Worm (Caenorhabditis elegans): ENCODE data around the gene pmk-2.

pmk-2 gene

DNA sequence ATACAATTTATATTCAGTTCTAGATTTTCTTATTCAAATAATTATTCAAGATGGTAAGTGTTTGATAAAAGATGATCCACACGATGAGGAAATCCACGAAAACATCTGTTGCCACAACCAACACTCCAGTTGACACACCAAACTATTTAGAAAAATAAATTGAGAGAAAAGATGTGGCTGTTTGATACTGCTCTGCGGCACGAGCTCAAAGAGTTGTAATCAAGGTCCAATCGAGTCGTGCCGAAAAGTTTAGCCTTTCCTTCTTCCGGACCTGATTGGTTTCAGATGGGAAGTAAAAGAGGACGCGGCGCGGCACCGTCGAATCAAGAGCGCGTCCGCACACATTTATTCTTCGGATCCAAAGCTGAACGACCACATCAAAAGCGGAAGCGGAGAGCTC is 6.8 kb upstream of the pmk-2 start:
- TF ChIP-seq fax-1 (tag; optimal IDR thresholded peaks at IDR 0.05) (no peak), ceh-9 (tag; optimal IDR thresholded peaks at IDR 0.05) (no peak), fkh-6 (tag; optimal IDR thresholded peaks at IDR 0.05) (no peak), ceh-31 (tag; optimal IDR thresholded peaks at IDR 0.05) (no peak), pat-9 (tag; optimal IDR thresholded peaks at IDR 0.05) (no peak), C38D4.7 (GFP tag; optimal IDR thresholded peaks at IDR 0.05) (no peak), lim-6 (tag; optimal IDR thresholded peaks at IDR 0.05) (no peak), ceh-24 (tag; optimal IDR thresholded peaks at IDR 0.05) (no peak), ttx-3 (tag; optimal IDR thresholded peaks at IDR 0.05) (no peak), Y22D7AL.16 (tag; optimal IDR thresholded peaks at IDR 0.05) (no peak), unc-3 (GFP tag; conservative IDR thresholded peaks at IDR 0.05) (no peak), unc-3 (tag; optimal IDR thresholded peaks at IDR 0.05) (no peak), nfya-1 (tag; optimal IDR thresholded peaks at IDR 0.05) (no peak), elt-4 (tag; optimal IDR thresholded peaks at IDR 0.05) (no peak), npax-4 (tag; optimal IDR thresholded peaks at IDR 0.05) (no peak), pros-1 (tag; optimal IDR thresholded peaks at IDR 0.05) (no peak), pqm-1 (tag; optimal IDR thresholded peaks at IDR 0.05) (no peak), rnt-1 (tag; optimal IDR thresholded peaks at IDR 0.05) (no peak), hlh-13 (GFP tag; optimal IDR thresholded peaks at IDR 0.05) (no peak), ahr-1 (tag; optimal IDR thresholded peaks at IDR 0.05) (no peak), ref-2 (tag; optimal IDR thresholded peaks at IDR 0.05) (no peak)

ce11 chrIV:8138984-8139383 is 4.3 kb upstream of the pmk-2 start, which contains the start of gene pmk-3:
Gene pmk-3 (plus strand): TSS chrIV:8139219.
- TF ChIP-seq nhr-11 (tag; optimal IDR thresholded peaks at IDR 0.05) (no peak), sox-2 (GFP tag; IDR thresholded peaks at IDR 0.05) (no peak), dmd-4 (tag; optimal IDR thresholded peaks at IDR 0.05; ENCODE audit: borderline replicate concordance) (no peak)

DNA sequence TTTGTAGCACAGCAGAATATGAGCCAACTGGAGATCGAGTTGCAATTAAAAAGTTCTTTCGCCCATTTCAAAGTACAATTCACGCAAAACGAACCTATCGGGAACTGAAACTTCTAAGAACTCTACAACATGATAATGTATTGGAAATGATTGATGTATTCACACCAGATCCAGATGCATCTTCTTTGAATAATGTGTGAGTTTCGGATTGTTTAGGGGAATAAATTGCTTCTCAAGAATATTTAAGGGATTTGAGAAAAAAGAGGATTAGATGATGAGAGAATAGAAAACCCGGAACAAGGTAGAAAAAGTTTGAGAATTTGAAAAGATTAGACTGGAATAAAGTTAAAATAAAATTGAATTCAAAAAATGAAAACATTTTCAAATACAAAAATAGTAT is 1.0 kb downstream of the pmk-2 start:
- TF ChIP-seq fkh-6 (tag; optimal IDR thresholded peaks at IDR 0.05) (no peak), ztf-16 (tag; optimal IDR thresholded peaks at IDR 0.05) (no peak), sdc-2 (tag; optimal IDR thresholded peaks at IDR 0.05) (no peak), fkh-10 (GFP tag; optimal IDR thresholded peaks at IDR 0.05) (no peak), hlh-30 (tag; optimal IDR thresholded peaks at IDR 0.05; ENCODE audit: insufficient read depth) (no peak), ceh-19 (GFP tag; optimal IDR thresholded peaks at IDR 0.05) (no peak), C38D4.7 (GFP tag; optimal IDR thresholded peaks at IDR 0.05) (no peak), ref-2 (tag; optimal IDR thresholded peaks at IDR 0.05) (no peak), pqm-1 (tag; optimal IDR thresholded peaks at IDR 0.05) (no peak), eyg-1 (tag; optimal IDR thresholded peaks at IDR 0.05) (no peak), K09A11.1 (tag; optimal IDR thresholded peaks at IDR 0.05; ENCODE audit: insufficient read depth) (no peak), zip-5 (tag; optimal IDR thresholded peaks at IDR 0.05) (no peak), nhr-232 (tag; optimal IDR thresholded peaks at IDR 0.05) (no peak)

- TF ChIP-seq mec-3 (tag; optimal IDR thresholded peaks at IDR 0.05; ENCODE audit: borderline replicate concordance): no peak
- peak; percentile 91 for TF ChIP-seq hlh-30 (tag; optimal IDR thresholded peaks at IDR 0.05; ENCODE audit: insufficient read depth)
- TF ChIP-seq nfya-1 (tag; optimal IDR thresholded peaks at IDR 0.05): peak; percentile 10
- no peak for TF ChIP-seq ceh-30 (tag; optimal IDR thresholded peaks at IDR 0.05)
- no peak for TF ChIP-seq ceh-48 (tag; optimal IDR thresholded peaks at IDR 0.05)
Observed at ce11 chrIV:8146283-8146682, 3.0 kb downstream of the pmk-2 start.

ce11 chrIV:8148494-8148893 is 5.2 kb downstream of the pmk-2 start, which contains the start of gene pmk-1:
Gene pmk-1 (plus strand): TSS chrIV:8148794.
- TF ChIP-seq Y22D7AL.16 (tag; optimal IDR thresholded peaks at IDR 0.05): no peak
- TF ChIP-seq sdc-2 (tag; optimal IDR thresholded peaks at IDR 0.05): no peak
- no peak for TF ChIP-seq T23F11.4 (GFP tag; optimal IDR thresholded peaks at IDR 0.05)
- no peak for TF ChIP-seq unc-55 (GFP tag; optimal IDR thresholded peaks at IDR 0.05)
- no peak for TF ChIP-seq K09A11.1 (tag; optimal IDR thresholded peaks at IDR 0.05; ENCODE audit: insufficient read depth)
- no peak for TF ChIP-seq tbx-2 (tag; optimal IDR thresholded peaks at IDR 0.05)
- no peak for TF ChIP-seq ets-4 (tag; optimal IDR thresholded peaks at IDR 0.05)
- TF ChIP-seq F13H6.1 (tag; optimal IDR thresholded peaks at IDR 0.05): no peak
- no peak for TF ChIP-seq pros-1 (tag; optimal IDR thresholded peaks at IDR 0.05)
- TF ChIP-seq ceh-30 (tag; optimal IDR thresholded peaks at IDR 0.05): no peak
- TF ChIP-seq unc-3 (GFP tag; conservative IDR thresholded peaks at IDR 0.05): no peak
- TF ChIP-seq unc-3 (tag; optimal IDR thresholded peaks at IDR 0.05): no peak
- no peak for TF ChIP-seq hlh-6 (tag; optimal IDR thresholded peaks at IDR 0.05)
- TF ChIP-seq syd-9 (tag; optimal IDR thresholded peaks at IDR 0.05): no peak
- no peak for TF ChIP-seq sox-4 (tag; optimal IDR thresholded peaks at IDR 0.05)
- no peak for TF ChIP-seq madf-2 (tag; optimal IDR thresholded peaks at IDR 0.05)
